Worm (Caenorhabditis elegans): Measurements from ENCODE around the gene srbc-7.

Gene srbc-7

ce11 chrV:7525695-7526094 lies 38.3 kb upstream of the srbc-7 start, which contains the start of gene C54F6.18:
Gene C54F6.18 (plus strand): TSS chrV:7525995.
- TF ChIP-seq lsl-1 (GFP tag; optimal IDR thresholded peaks at IDR 0.05) (no peak), madf-10 (tag; optimal IDR thresholded peaks at IDR 0.05) (no peak), egrh-3 (GFP tag; IDR thresholded peaks at IDR 0.05) (no peak), D2030.7 (GFP tag; IDR thresholded peaks at IDR 0.05) (no peak), hrde-1 (tag; optimal IDR thresholded peaks at IDR 0.05; ENCODE audit: borderline replicate concordance) (no peak), zim-3 (tag; optimal IDR thresholded peaks at IDR 0.05) (no peak), ztf-3 (GFP tag; optimal IDR thresholded peaks at IDR 0.05) (no peak), snpc-1.1 (tag; optimal IDR thresholded peaks at IDR 0.05; ENCODE audit: insufficient read depth) (no peak), ets-4 (GFP tag; optimal IDR thresholded peaks at IDR 0.05) (no peak), ceh-27 (GFP tag; optimal IDR thresholded peaks at IDR 0.05) (no peak), nhr-27 (tag; optimal IDR thresholded peaks at IDR 0.05) (no peak), B0261.1 (tag; optimal IDR thresholded peaks at IDR 0.05) (no peak), madf-8 (GFP tag; conservative IDR thresholded peaks at IDR 0.05) (no peak)

- TF ChIP-seq madf-3 (GFP tag; IDR thresholded peaks at IDR 0.05) (no peak), F55B11.4 (tag; optimal IDR thresholded peaks at IDR 0.05; ENCODE audit: borderline replicate concordance, insufficient read depth) (no peak), snpc-3.4 (tag; optimal IDR thresholded peaks at IDR 0.05) (no peak), nhr-90 (tag; optimal IDR thresholded peaks at IDR 0.05) (no peak), Y79H2A.3 (GFP tag; conservative IDR thresholded peaks at IDR 0.05) (no peak), D2030.7 (GFP tag; IDR thresholded peaks at IDR 0.05) (no peak), ceh-27 (GFP tag; optimal IDR thresholded peaks at IDR 0.05) (no peak), madf-8 (GFP tag; conservative IDR thresholded peaks at IDR 0.05) (no peak), nhr-27 (tag; optimal IDR thresholded peaks at IDR 0.05) (no peak), fkh-3 (tag; optimal IDR thresholded peaks at IDR 0.05) (no peak), ccch-3 (GFP tag; optimal IDR thresholded peaks at IDR 0.05) (no peak), hrde-1 (tag; optimal IDR thresholded peaks at IDR 0.05; ENCODE audit: borderline replicate concordance) (no peak), hlh-26 (GFP tag; conservative IDR thresholded peaks at IDR 0.05) (no peak), snpc-1.1 (tag; optimal IDR thresholded peaks at IDR 0.05; ENCODE audit: insufficient read depth) (no peak), dpff-1 (tag; optimal IDR thresholded peaks at IDR 0.05) (no peak), ztf-6 (GFP tag; IDR thresholded peaks at IDR 0.05) (no peak), nhr-80 (tag; optimal IDR thresholded peaks at IDR 0.05) (no peak), mel-28 (tag; optimal IDR thresholded peaks at IDR 0.05; ENCODE audit: borderline replicate concordance) (no peak), pha-4 (tag; optimal IDR thresholded peaks at IDR 0.05) (no peak), Y53F4B.3 (GFP tag; IDR thresholded peaks at IDR 0.05) (no peak)
Measured at ce11 chrV:7524447-7524846, 37.0 kb upstream of the srbc-7 start, which contains the start of gene C54F6.20. Gene C54F6.20 (plus strand): TSS chrV:7524747.

ce11 chrV:7523392-7523791 lies 36.0 kb upstream of the srbc-7 start, which contains the start of gene C54F6.6:
Gene C54F6.6 (plus strand): TSS chrV:7523692.
- TF ChIP-seq rcor-1 (GFP tag; IDR thresholded peaks at IDR 0.05) (no peak), cebp-1 (GFP tag; IDR thresholded peaks at IDR 0.05) (no peak), cebp-1 (tag; optimal IDR thresholded peaks at IDR 0.05) (no peak), F39B2.1 (GFP tag; IDR thresholded peaks at IDR 0.05) (no peak), snpc-4 (GFP tag; optimal IDR thresholded peaks at IDR 0.05) (no peak), snpc-4 (tag; optimal IDR thresholded peaks at IDR 0.05) (no peak), F57C9.4 (tag; optimal IDR thresholded peaks at IDR 0.05) (no peak), dpl-1 (GFP tag; optimal IDR thresholded peaks at IDR 0.05) (no peak), ztf-28 (GFP tag; IDR thresholded peaks at IDR 0.05) (no peak), dox-1 (GFP tag; IDR thresholded peaks at IDR 0.05) (no peak), akir-1 (GFP tag; optimal IDR thresholded peaks at IDR 0.05) (no peak), T07F8.4 (tag; optimal IDR thresholded peaks at IDR 0.05) (no peak), ZK185.1 (tag; optimal IDR thresholded peaks at IDR 0.05; ENCODE audit: poor library complexity, severe bottlenecking) (no peak), Y67H2A.10 (GFP tag; conservative IDR thresholded peaks at IDR 0.05) (no peak), pha-4 (tag; optimal IDR thresholded peaks at IDR 0.05) (no peak), lin-54 (GFP tag; optimal IDR thresholded peaks at IDR 0.05) (no peak), F55B11.4 (tag; optimal IDR thresholded peaks at IDR 0.05; ENCODE audit: borderline replicate concordance, insufficient read depth) (no peak)

All from whole organism, young adult.